Worm (Caenorhabditis elegans): ENCODE data around the gene F49H12.7.

The F49H12.7 gene

ce11 chrX:2084988-2085387, 20.2 kb downstream of the F49H12.7 start, which contains the start of gene F49H12.2:
Gene F49H12.2, plus strand, starts transcription at chrX:2085288.
- TF ChIP-seq F13C5.2 (tag; optimal IDR thresholded peaks at IDR 0.05) (no peak), scrt-1 (GFP tag; IDR thresholded peaks at IDR 0.05) (no peak), pes-1 (GFP tag; IDR thresholded peaks at IDR 0.05) (no peak), B0310.2 (tag; optimal IDR thresholded peaks at IDR 0.05) (no peak), hmbx-1 (tag; optimal IDR thresholded peaks at IDR 0.05) (no peak), flt-1 (GFP tag; IDR thresholded peaks at IDR 0.05) (no peak)

ce11 chrX:2085494-2085893, 20.7 kb downstream of the F49H12.7 start:
- no peak for TF ChIP-seq ceh-13 (GFP tag; optimal IDR thresholded peaks at IDR 0.05)
- TF ChIP-seq hmg-4 (GFP tag; optimal IDR thresholded peaks at IDR 0.05), result no peak
- no peak for TF ChIP-seq aly-1 (tag; optimal IDR thresholded peaks at IDR 0.05)
- TF ChIP-seq ceh-36 (tag; optimal IDR thresholded peaks at IDR 0.05), result no peak
- TF ChIP-seq scrt-1 (GFP tag; IDR thresholded peaks at IDR 0.05), result no peak
- no peak for TF ChIP-seq ets-7 (tag; optimal IDR thresholded peaks at IDR 0.05)
- no peak for TF ChIP-seq pes-1 (GFP tag; IDR thresholded peaks at IDR 0.05)
- TF ChIP-seq tra-4 (tag; optimal IDR thresholded peaks at IDR 0.05), result no peak
- TF ChIP-seq ama-1 (optimal IDR thresholded peaks at IDR 0.05), result no peak

- TF ChIP-seq pes-1 (GFP tag; IDR thresholded peaks at IDR 0.05), result no peak
- TF ChIP-seq hnd-1 (tag; optimal IDR thresholded peaks at IDR 0.05), result no peak
- TF ChIP-seq scrt-1 (GFP tag; IDR thresholded peaks at IDR 0.05), result no peak
- TF ChIP-seq tbx-37 (GFP tag; conservative IDR thresholded peaks at IDR 0.05), result no peak
- TF ChIP-seq aly-1 (tag; optimal IDR thresholded peaks at IDR 0.05), result no peak
- TF ChIP-seq flt-1 (GFP tag; IDR thresholded peaks at IDR 0.05), result no peak
- no peak for TF ChIP-seq B0310.2 (tag; optimal IDR thresholded peaks at IDR 0.05)
- TF ChIP-seq ceh-13 (GFP tag; optimal IDR thresholded peaks at IDR 0.05), result no peak
- no peak for TF ChIP-seq hmg-4 (GFP tag; optimal IDR thresholded peaks at IDR 0.05)
- TF ChIP-seq ama-1 (optimal IDR thresholded peaks at IDR 0.05), result no peak
- no peak for TF ChIP-seq tra-4 (tag; optimal IDR thresholded peaks at IDR 0.05)
- no peak for TF ChIP-seq F13C5.2 (tag; optimal IDR thresholded peaks at IDR 0.05)
- TF ChIP-seq hmbx-1 (tag; optimal IDR thresholded peaks at IDR 0.05), result no peak
- no peak for TF ChIP-seq tbx-11 (GFP tag; IDR thresholded peaks at IDR 0.05)
- no peak for TF ChIP-seq ets-7 (tag; optimal IDR thresholded peaks at IDR 0.05)
- no peak for TF ChIP-seq ceh-36 (tag; optimal IDR thresholded peaks at IDR 0.05)
Measured at ce11 chrX:2087716-2088115, 22.9 kb downstream of the F49H12.7 start.

DNA sequence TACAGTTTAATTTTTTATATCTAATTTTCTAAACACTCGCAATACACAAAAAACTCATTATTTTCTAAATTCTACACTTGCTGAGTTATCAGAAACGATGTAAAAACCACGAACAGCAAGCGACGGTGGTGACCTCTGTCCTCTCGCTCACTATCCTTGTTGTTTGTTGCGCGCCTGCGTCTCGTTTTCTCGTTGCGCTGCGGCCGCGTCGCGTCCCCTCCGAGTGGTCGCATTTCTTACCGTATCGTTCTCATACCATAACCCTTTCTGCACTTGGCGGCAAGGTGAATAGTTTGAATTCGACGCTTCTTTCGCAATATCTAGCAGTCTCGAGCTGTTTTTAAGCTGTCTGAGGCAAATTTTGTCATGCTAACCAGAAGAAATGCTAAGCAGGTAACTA, 24.6 kb downstream of the F49H12.7 start, which contains the start of gene lsy-2:
TSS of gene lsy-2 (plus strand) at position 271 of the 400 bp plus-strand sequence.
- TF ChIP-seq ceh-36 (tag; optimal IDR thresholded peaks at IDR 0.05) (no peak), tbx-11 (GFP tag; IDR thresholded peaks at IDR 0.05) (no peak), ama-1 (optimal IDR thresholded peaks at IDR 0.05) (no peak), hmbx-1 (tag; optimal IDR thresholded peaks at IDR 0.05) (no peak)

DNA sequence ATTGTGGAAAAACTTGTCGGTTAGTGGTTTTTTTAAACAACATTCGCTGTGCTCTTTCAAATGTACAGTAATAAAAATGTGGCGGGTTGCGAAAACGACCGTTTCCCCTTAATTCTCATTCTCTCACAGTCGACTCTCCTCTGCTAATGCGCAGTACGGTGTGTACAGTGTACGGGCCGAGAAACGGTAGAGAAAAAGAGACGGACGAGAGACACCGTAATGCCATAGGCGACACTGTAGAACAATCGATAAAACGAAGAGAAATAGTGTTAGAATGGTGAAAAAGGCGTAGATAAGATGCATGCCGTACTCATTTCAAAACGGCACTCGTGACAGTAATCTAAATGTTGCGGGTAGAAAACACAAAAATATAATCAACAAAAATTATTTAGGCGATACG, 25.7 kb downstream of the F49H12.7 start:
- TF ChIP-seq hnd-1 (tag; optimal IDR thresholded peaks at IDR 0.05) (no peak), scrt-1 (GFP tag; IDR thresholded peaks at IDR 0.05) (no peak), tbx-11 (GFP tag; IDR thresholded peaks at IDR 0.05) (no peak), aly-1 (tag; optimal IDR thresholded peaks at IDR 0.05) (no peak), pes-1 (GFP tag; IDR thresholded peaks at IDR 0.05) (no peak), B0310.2 (tag; optimal IDR thresholded peaks at IDR 0.05) (no peak), hmg-4 (GFP tag; optimal IDR thresholded peaks at IDR 0.05) (no peak), hmbx-1 (tag; optimal IDR thresholded peaks at IDR 0.05) (no peak), sea-1 (GFP tag; conservative IDR thresholded peaks at IDR 0.05) (no peak), flt-1 (GFP tag; IDR thresholded peaks at IDR 0.05) (no peak), tbx-37 (GFP tag; conservative IDR thresholded peaks at IDR 0.05) (no peak), ceh-13 (GFP tag; optimal IDR thresholded peaks at IDR 0.05) (no peak), ama-1 (optimal IDR thresholded peaks at IDR 0.05) (no peak), ets-7 (tag; optimal IDR thresholded peaks at IDR 0.05) (no peak), F13C5.2 (tag; optimal IDR thresholded peaks at IDR 0.05) (no peak)

ce11 chrX:2093169-2093568, 28.3 kb downstream of the F49H12.7 start, which contains the start of gene col-164:
Gene col-164, plus strand, starts transcription at chrX:2093469.
- TF ChIP-seq scrt-1 (GFP tag; IDR thresholded peaks at IDR 0.05) (no peak), sea-1 (GFP tag; conservative IDR thresholded peaks at IDR 0.05) (no peak), aly-1 (tag; optimal IDR thresholded peaks at IDR 0.05) (no peak), ceh-13 (GFP tag; optimal IDR thresholded peaks at IDR 0.05) (no peak), ama-1 (optimal IDR thresholded peaks at IDR 0.05) (no peak), tbx-37 (GFP tag; conservative IDR thresholded peaks at IDR 0.05) (no peak), hmg-4 (GFP tag; optimal IDR thresholded peaks at IDR 0.05) (no peak), pes-1 (GFP tag; IDR thresholded peaks at IDR 0.05) (no peak), hnd-1 (tag; optimal IDR thresholded peaks at IDR 0.05) (no peak), tbx-11 (GFP tag; IDR thresholded peaks at IDR 0.05) (no peak), flt-1 (GFP tag; IDR thresholded peaks at IDR 0.05) (no peak), tra-4 (tag; optimal IDR thresholded peaks at IDR 0.05) (no peak), ceh-36 (tag; optimal IDR thresholded peaks at IDR 0.05) (no peak)

- no peak for TF ChIP-seq hmbx-1 (tag; optimal IDR thresholded peaks at IDR 0.05)
- TF ChIP-seq ets-7 (tag; optimal IDR thresholded peaks at IDR 0.05), result no peak
- TF ChIP-seq scrt-1 (GFP tag; IDR thresholded peaks at IDR 0.05), result no peak
- no peak for TF ChIP-seq B0310.2 (tag; optimal IDR thresholded peaks at IDR 0.05)
- no peak for TF ChIP-seq ama-1 (optimal IDR thresholded peaks at IDR 0.05)
- no peak for TF ChIP-seq tbx-11 (GFP tag; IDR thresholded peaks at IDR 0.05)
- no peak for TF ChIP-seq tbx-37 (GFP tag; conservative IDR thresholded peaks at IDR 0.05)
- TF ChIP-seq F13C5.2 (tag; optimal IDR thresholded peaks at IDR 0.05), result no peak
- TF ChIP-seq ceh-13 (GFP tag; optimal IDR thresholded peaks at IDR 0.05), result no peak
Measured at ce11 chrX:2094094-2094493, 29.3 kb downstream of the F49H12.7 start.

DNA sequence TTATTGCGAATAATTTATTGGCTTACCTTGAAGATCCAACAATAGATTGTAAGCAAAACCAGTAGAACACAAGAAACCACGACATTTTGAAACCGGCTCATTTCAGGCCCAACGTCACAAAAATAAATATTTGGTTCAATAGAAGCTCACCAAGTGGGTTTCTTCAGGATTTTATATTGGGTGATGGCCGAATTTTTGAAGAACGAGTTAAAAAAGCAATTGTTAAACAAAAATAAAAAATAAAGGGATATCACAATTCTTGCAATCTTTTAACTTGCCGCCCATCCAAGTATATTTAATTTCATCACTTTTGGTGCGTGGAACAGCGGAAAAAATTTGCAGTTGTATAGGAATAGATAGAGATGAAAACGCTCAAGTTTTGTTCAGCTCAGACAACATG, 32.0 kb downstream of the F49H12.7 start, which contains the start of gene T21D9.2:
TSS of gene T21D9.2 (minus strand) at position 101 of the 400 bp plus-strand sequence.
- no peak for TF ChIP-seq F13C5.2 (tag; optimal IDR thresholded peaks at IDR 0.05)
- TF ChIP-seq scrt-1 (GFP tag; IDR thresholded peaks at IDR 0.05), result no peak
- no peak for TF ChIP-seq ceh-13 (GFP tag; optimal IDR thresholded peaks at IDR 0.05)
- TF ChIP-seq pes-1 (GFP tag; IDR thresholded peaks at IDR 0.05), result no peak
- TF ChIP-seq ets-7 (tag; optimal IDR thresholded peaks at IDR 0.05), result no peak
- TF ChIP-seq tbx-11 (GFP tag; IDR thresholded peaks at IDR 0.05), result no peak

Data from whole organism, early embryonic.